Worm (Caenorhabditis elegans): ENCODE measurements around the gene fbxa-128.

ce11 chrIII:11095687-11096086, 43.2 kb downstream of the fbxa-128 start:
- TF ChIP-seq elt-1 (tag; optimal IDR thresholded peaks at IDR 0.05; ENCODE audit: borderline replicate concordance, insufficient read depth) (no peak), ztf-11 (tag; optimal IDR thresholded peaks at IDR 0.05) (no peak), mep-1 (tag; optimal IDR thresholded peaks at IDR 0.05) (no peak), lin-13 (tag; optimal IDR thresholded peaks at IDR 0.05) (no peak), nhr-28 (tag; optimal IDR thresholded peaks at IDR 0.05) (no peak), mab-5 (tag; optimal IDR thresholded peaks at IDR 0.05) (no peak), bed-3 (GFP tag; optimal IDR thresholded peaks at IDR 0.05) (no peak), ceh-83 (GFP tag; optimal IDR thresholded peaks at IDR 0.05) (no peak), zip-8 (tag; optimal IDR thresholded peaks at IDR 0.05) (no peak), unc-62 (GFP tag; optimal IDR thresholded peaks at IDR 0.05) (no peak), nhr-2 (tag; optimal IDR thresholded peaks at IDR 0.05) (no peak)

Measured in whole organism, mixed stage, embryonic.